Fruit fly (Drosophila melanogaster) whole organism, pupa: Measurements from ENCODE around the gene Ctr1B.

Source experiments
- CG13204 ChIP-seq: fragments of 200-800 bp; sonication (Bioruptor generic); optimal IDR thresholded peaks from 2 replicates; lab custom pipeline; 2018; ENCODE audit warnings: missing biosample characterization, mild to moderate bottlenecking, missing genetic modification characterization, moderate library complexity
- CG15710 ChIP-seq: fragments of 200-800 bp; sonication (Bioruptor generic); optimal IDR thresholded peaks from 2 replicates; lab custom pipeline; 2018; ENCODE audit warnings: missing biosample characterization, mild to moderate bottlenecking, missing genetic modification characterization, moderate library complexity
- CG32121 ChIP-seq: fragments of 200-800 bp; sonication (Bioruptor generic); IDR thresholded peaks from 2 replicates; pipeline ENCODE4 v1.3.6; 2022; ENCODE audit warnings: missing biosample characterization, missing genetic modification characterization
- CG8159 ChIP-seq: fragments of 200-800 bp; sonication (Bioruptor generic); optimal IDR thresholded peaks from 3 replicates; lab custom pipeline; 2018; ENCODE audit warnings: missing biosample characterization, mild to moderate bottlenecking, missing genetic modification characterization, moderate library complexity
- D1 ChIP-seq: fragments of 200-800 bp; sonication (Bioruptor generic); optimal IDR thresholded peaks from 2 replicates; lab custom pipeline; 2018; ENCODE audit warnings: missing biosample characterization, mild to moderate bottlenecking, missing genetic modification characterization, moderate library complexity
- EcR ChIP-seq: fragments of 200-800 bp; sonication (Bioruptor generic); optimal IDR thresholded peaks from 3 replicates; lab custom pipeline; 2019; ENCODE audit warnings: missing biosample characterization, missing genetic modification characterization, mild to moderate bottlenecking, moderate library complexity, missing genetic modification reagents
- Ets98B ChIP-seq: fragments of 200-800 bp; sonication (Bioruptor generic); IDR thresholded peaks from 2 replicates; pipeline ENCODE4 v1.3.6; 2022; ENCODE audit warnings: missing biosample characterization, missing genetic modification characterization
- Pif1A ChIP-seq: fragments of 200-800 bp; sonication (Bioruptor generic); optimal IDR thresholded peaks from 3 replicates; lab custom pipeline; 2016; ENCODE audit warnings: missing biosample characterization, missing genetic modification characterization
- Pif1B ChIP-seq: fragments of 200-800 bp; sonication (Bioruptor generic); optimal IDR thresholded peaks from 3 replicates; lab custom pipeline; 2016; ENCODE audit warnings: missing biosample characterization, missing genetic modification characterization
- Snoo ChIP-seq: fragments of 200-800 bp; sonication (Bioruptor generic); optimal IDR thresholded peaks from 3 replicates; lab custom pipeline; 2017; ENCODE audit warnings: missing biosample characterization, mild to moderate bottlenecking, missing genetic modification characterization, inconsistent platforms
- fd96Ca ChIP-seq: fragments of 200-800 bp; sonication (Bioruptor generic); IDR thresholded peaks from 3 replicates; pipeline ENCODE4 v1.3.6; 2022; ENCODE audit warnings: missing biosample characterization, missing genetic modification characterization
- gl ChIP-seq: fragments of 200-800 bp; sonication (Bioruptor generic); optimal IDR thresholded peaks from 2 replicates; lab custom pipeline; 2018; ENCODE audit warnings: missing biosample characterization, mild to moderate bottlenecking, missing genetic modification characterization
- rn ChIP-seq: fragments of 200-800 bp; sonication (Bioruptor generic); IDR thresholded peaks from 2 replicates; pipeline ENCODE4 v1.3.6; 2022; ENCODE audit warnings: missing biosample characterization, missing genetic modification characterization

dm6 chr3R:8287697-8288096 lies 29.7 kb upstream of the Ctr1B start, which contains the start of gene Nazo:
- TF ChIP-seq Ets98B (GFP tag; lab: Robert Waterston, UW), result no peak
- no peak for TF ChIP-seq CG32121 (GFP tag; lab: Robert Waterston, UW)
- no peak for TF ChIP-seq CG13204 (GFP tag; lab: Kevin White, UChicago)
- no peak for TF ChIP-seq Snoo (tag; lab: Kevin White, UChicago)
- TF ChIP-seq fd96Ca (GFP tag; lab: Robert Waterston, UW), result no peak
- TF ChIP-seq rn (GFP tag; lab: Robert Waterston, UW), result no peak
- no peak for TF ChIP-seq CG15710 (tag; lab: Kevin White, UChicago)
- TF ChIP-seq EcR (GFP tag; lab: Kevin White, UChicago), result no peak
- no peak for TF ChIP-seq gl (tag; lab: Kevin White, UChicago)
- no peak for TF ChIP-seq D1 (tag; lab: Kevin White, UChicago)
- no peak for TF ChIP-seq Pif1B (GFP tag; lab: Kevin White, UChicago)
- TF ChIP-seq Pif1A, result no peak
- TF ChIP-seq CG8159 (tag; lab: Kevin White, UChicago), result no peak
